Worm (Caenorhabditis elegans) whole organism, young adult: ENCODE data around the gene nhr-241.

ENCODE experiments used
- atf-7 ChIP-seq: sonication (generic microtip); optimal IDR thresholded peaks from 2 replicates; lab custom pipeline; 2017; ENCODE audit warnings: mild to moderate bottlenecking, missing genetic modification characterization, missing compliant biosample characterization
- lin-40 ChIP-seq: sonication (generic microtip); optimal IDR thresholded peaks from 2 replicates; lab custom pipeline; 2016; ENCODE audit warnings: missing genetic modification characterization, mild to moderate bottlenecking, missing compliant biosample characterization, missing genotype, missing genetic modification reagents
- nhr-120 ChIP-seq: fragments of 200-800 bp; sonication (Bioruptor generic); IDR thresholded peaks from 2 replicates; pipeline ENCODE4 v1.3.6; 2022; ENCODE audit warnings: missing genetic modification characterization, missing compliant biosample characterization
- unc-130 ChIP-seq: sonication (generic microtip); optimal IDR thresholded peaks from 2 replicates; lab custom pipeline; 2016; ENCODE audit warnings: missing genetic modification reagents, missing genetic modification characterization, missing compliant biosample characterization

ce11 chrV:18725858-18726257, 26.6 kb downstream of the nhr-241 start:
- TF ChIP-seq lin-40 (tag; lab: Kevin White, UChicago) (no peak), atf-7 (tag; lab: Kevin White, UChicago) (no peak), nhr-120 (GFP tag; lab: Robert Waterston, UW) (no peak), unc-130 (no peak)
